Fruit fly (Drosophila melanogaster) whole organism, embryonic: Measurements from ENCODE around the gene Strip.

Experiments
- Atf3 ChIP-seq: fragments of 200-800 bp; sonication (Bioruptor generic); optimal IDR thresholded peaks from 3 replicates; lab custom pipeline; 2016; ENCODE audit warnings: missing biosample characterization, missing genetic modification characterization
- Blimp-1 ChIP-seq: fragments of 200-800 bp; sonication (Bioruptor generic); optimal IDR thresholded peaks from 3 replicates; lab custom pipeline; 2018; ENCODE audit warnings: missing biosample characterization, missing genetic modification characterization, mild to moderate bottlenecking, moderate library complexity, missing genetic modification reagents
- CG10209 ChIP-seq: fragments of 200-800 bp; sonication (Bioruptor generic); optimal IDR thresholded peaks from 3 replicates; lab custom pipeline; 2017; ENCODE audit warnings: missing biosample characterization, mild to moderate bottlenecking, missing genetic modification characterization, missing genetic modification reagents
- CG10543 ChIP-seq: fragments of 200-800 bp; sonication (Bioruptor generic); optimal IDR thresholded peaks from 3 replicates; lab custom pipeline; 2017; ENCODE audit warnings: missing biosample characterization, mild to moderate bottlenecking, missing genetic modification characterization, moderate library complexity
- CG10565 ChIP-seq: fragments of 200-800 bp; sonication (Bioruptor generic); optimal IDR thresholded peaks from 3 replicates; lab custom pipeline; 2016; ENCODE audit warnings: missing biosample characterization, mild to moderate bottlenecking, missing genetic modification characterization
- CG11085 ChIP-seq: fragments of 200-800 bp; sonication (Bioruptor generic); IDR thresholded peaks from 2 replicates; pipeline ENCODE4 v1.3.6; 2022; ENCODE audit warnings: missing biosample characterization, missing genetic modification characterization
- CG11247 ChIP-seq: fragments of 200-800 bp; sonication (Bioruptor generic); IDR thresholded peaks from 2 replicates; pipeline ENCODE4 v1.3.6; 2022; ENCODE audit warnings: missing biosample characterization, missing genetic modification characterization
- CG11695 ChIP-seq: fragments of 200-800 bp; sonication (Bioruptor generic); IDR thresholded peaks from 3 replicates; pipeline ENCODE4 v1.3.6; 2022; ENCODE audit warnings: missing biosample characterization, missing genetic modification characterization
- CG12071 ChIP-seq: fragments of 200-800 bp; sonication (Bioruptor generic); optimal IDR thresholded peaks from 3 replicates; lab custom pipeline; 2018; ENCODE audit warnings: missing biosample characterization, mild to moderate bottlenecking, missing genetic modification characterization
- CG12104 ChIP-seq: fragments of 200-800 bp; sonication (Bioruptor generic); optimal IDR thresholded peaks from 3 replicates; lab custom pipeline; 2016; ENCODE audit warnings: missing biosample characterization, missing genetic modification characterization
- CG14050 ChIP-seq: fragments of 200-800 bp; sonication (Bioruptor generic); IDR thresholded peaks from 3 replicates; pipeline ENCODE4 v1.3.6; 2022; ENCODE audit warnings: missing biosample characterization, missing genetic modification characterization
- CG1602 ChIP-seq: fragments of 200-800 bp; sonication (Bioruptor generic); optimal IDR thresholded peaks from 3 replicates; lab custom pipeline; 2016; ENCODE audit warnings: missing biosample characterization, missing genetic modification characterization
- CG16779 ChIP-seq: fragments of 200-800 bp; sonication (Bioruptor generic); IDR thresholded peaks from 2 replicates; pipeline ENCODE4 v1.3.6; 2022; ENCODE audit warnings: missing biosample characterization, missing genetic modification characterization
- CG1792 ChIP-seq: fragments of 200-800 bp; sonication (Bioruptor generic); optimal IDR thresholded peaks from 2 replicates; lab custom pipeline; 2016; ENCODE audit warnings: missing biosample characterization, missing genetic modification characterization
- CG30431 ChIP-seq: fragments of 200-800 bp; sonication (Bioruptor generic); optimal IDR thresholded peaks from 2 replicates; lab custom pipeline; 2017; ENCODE audit warnings: missing biosample characterization, missing genetic modification characterization
- CG34376 ChIP-seq: fragments of 200-800 bp; sonication (Bioruptor generic); optimal IDR thresholded peaks from 2 replicates; lab custom pipeline; 2018; ENCODE audit warnings: missing biosample characterization, mild to moderate bottlenecking, missing genetic modification characterization
- CG5953 ChIP-seq: fragments of 200-800 bp; sonication (Bioruptor generic); IDR thresholded peaks from 2 replicates; pipeline ENCODE4 v1.3.6; 2022; ENCODE audit warnings: missing biosample characterization, missing genetic modification characterization
- CG6272 ChIP-seq: fragments of 200-800 bp; sonication (Bioruptor generic); IDR thresholded peaks from 2 replicates; pipeline ENCODE4 v1.3.6; 2022; ENCODE audit warnings: missing biosample characterization, missing genetic modification characterization
- CG7271 ChIP-seq: fragments of 200-800 bp; sonication (Bioruptor generic); optimal IDR thresholded peaks from 2 replicates; lab custom pipeline; 2018; ENCODE audit warnings: missing biosample characterization, mild to moderate bottlenecking, missing genetic modification characterization, moderate library complexity
- CG8765 ChIP-seq: fragments of 200-800 bp; sonication (Bioruptor generic); IDR thresholded peaks from 2 replicates; pipeline ENCODE4 v1.3.6; 2022; ENCODE audit warnings: missing biosample characterization, missing genetic modification characterization
- CHES-1-like ChIP-seq: fragments of 200-800 bp; sonication (Bioruptor generic); optimal IDR thresholded peaks from 2 replicates; lab custom pipeline; 2016; ENCODE audit warnings: missing biosample characterization, missing genetic modification characterization
- Camta ChIP-seq: fragments of 200-800 bp; sonication (Bioruptor generic); optimal IDR thresholded peaks from 2 replicates; lab custom pipeline; 2016; ENCODE audit warnings: missing biosample characterization, missing genetic modification characterization
- Chrac-16 ChIP-seq: fragments of 200-800 bp; sonication (Bioruptor generic); optimal IDR thresholded peaks from 3 replicates; lab custom pipeline; 2016; ENCODE audit warnings: missing biosample characterization, missing genetic modification characterization
- CoRest ChIP-seq: fragments of 200-800 bp; sonication (Bioruptor generic); optimal IDR thresholded peaks from 3 replicates; lab custom pipeline; 2018; ENCODE audit warnings: missing biosample characterization, mild to moderate bottlenecking, missing genetic modification characterization, moderate library complexity
- Dfd ChIP-seq, 2 experiments: fragments of >200 bp; optimal IDR thresholded peaks; 2 replicates each; lab custom pipeline; 2017; ENCODE audit warnings: missing biosample characterization in 2 of 2, missing genetic modification characterization in 2 of 2
- E2f2 ChIP-seq: fragments of 200-800 bp; sonication (Bioruptor generic); IDR thresholded peaks from 2 replicates; pipeline ENCODE4 v1.3.6; 2022; ENCODE audit warnings: missing biosample characterization, missing genetic modification characterization
- ERR ChIP-seq: fragments of 200-800 bp; sonication (Bioruptor generic); optimal IDR thresholded peaks from 2 replicates; lab custom pipeline; 2016; ENCODE audit warnings: missing biosample characterization, missing genetic modification characterization
- HHEX ChIP-seq: fragments of 200-800 bp; sonication (Bioruptor generic); optimal IDR thresholded peaks from 3 replicates; lab custom pipeline; 2017; ENCODE audit warnings: missing biosample characterization, mild to moderate bottlenecking, missing genetic modification characterization, missing genetic modification reagents
- Hmx ChIP-seq: fragments of 200-800 bp; sonication (Bioruptor generic); optimal IDR thresholded peaks from 2 replicates; lab custom pipeline; 2016; ENCODE audit warnings: missing biosample characterization, missing genetic modification characterization
- Jarid2 ChIP-seq: fragments of 200-800 bp; sonication (Bioruptor generic); optimal IDR thresholded peaks from 3 replicates; lab custom pipeline; 2017; ENCODE audit warnings: mild to moderate bottlenecking, missing biosample characterization, missing genetic modification reagents, missing genetic modification characterization
- Mrtf ChIP-seq: fragments of 200-800 bp; sonication (Bioruptor generic); IDR thresholded peaks from 3 replicates; pipeline ENCODE4 v1.3.6; 2022; ENCODE audit warnings: missing biosample characterization, missing genetic modification characterization
- Myb ChIP-seq: fragments of 200-800 bp; sonication (Bioruptor generic); optimal IDR thresholded peaks from 2 replicates; lab custom pipeline; 2016; ENCODE audit warnings: missing biosample characterization, missing genetic modification characterization
- NFAT ChIP-seq: fragments of 200-800 bp; sonication (Bioruptor generic); IDR thresholded peaks from 2 replicates; pipeline ENCODE4 v1.3.6; 2022; ENCODE audit warnings: missing biosample characterization, missing genetic modification characterization
- Oaz ChIP-seq: fragments of 200-800 bp; sonication (Bioruptor generic); IDR thresholded peaks from 2 replicates; pipeline ENCODE4 v1.3.6; 2022; ENCODE audit warnings: missing biosample characterization, missing genetic modification characterization
- Six4 ChIP-seq: fragments of 200-800 bp; sonication (Bioruptor generic); optimal IDR thresholded peaks from 2 replicates; lab custom pipeline; 2016; ENCODE audit warnings: missing biosample characterization, missing genetic modification characterization
- Tbp ChIP-seq: fragments of >200 bp; optimal IDR thresholded peaks from 2 replicates; lab custom pipeline; 2018; ENCODE audit warnings: missing biosample characterization, missing genetic modification characterization
- crol ChIP-seq: fragments of 200-800 bp; sonication (Bioruptor generic); IDR thresholded peaks from 2 replicates; pipeline ENCODE4 v1.3.6; 2022; ENCODE audit warnings: missing biosample characterization, missing genetic modification characterization
- dpn ChIP-seq, 2 experiments: fragments of 200-800 bp; sonication (Bioruptor generic); optimal IDR thresholded peaks; 3 replicates each; lab custom pipeline; 2016; ENCODE audit warnings: missing biosample characterization in 2 of 2, missing genetic modification characterization in 2 of 2
- fru ChIP-seq: fragments of >200 bp; optimal IDR thresholded peaks from 2 replicates; lab custom pipeline; 2017
- gsb-n ChIP-seq: fragments of 200-800 bp; sonication (Bioruptor generic); optimal IDR thresholded peaks from 3 replicates; lab custom pipeline; 2018; ENCODE audit warnings: missing biosample characterization, mild to moderate bottlenecking, missing genetic modification characterization
- hbn ChIP-seq: fragments of 200-800 bp; sonication (Bioruptor generic); IDR thresholded peaks from 2 replicates; pipeline ENCODE4 v1.3.6; 2022; ENCODE audit warnings: missing biosample characterization, missing genetic modification characterization; ENCODE audit not compliant: partially characterized antibody
- lmd ChIP-seq: fragments of 200-800 bp; sonication (Bioruptor generic); IDR thresholded peaks from 2 replicates; pipeline ENCODE4 v1.3.6; 2022; ENCODE audit warnings: missing biosample characterization, missing genetic modification characterization
- mirr ChIP-seq: fragments of 200-800 bp; sonication (Bioruptor generic); optimal IDR thresholded peaks from 3 replicates; lab custom pipeline; 2018; ENCODE audit warnings: missing biosample characterization, mild to moderate bottlenecking, missing genetic modification characterization
- nerfin-1 ChIP-seq: fragments of 200-800 bp; sonication (Bioruptor generic); optimal IDR thresholded peaks from 3 replicates; lab custom pipeline; 2019; ENCODE audit warnings: missing biosample characterization, mild to moderate bottlenecking, missing genetic modification characterization, moderate library complexity
- nom ChIP-seq: fragments of 200-800 bp; sonication (Bioruptor generic); optimal IDR thresholded peaks from 2 replicates; lab custom pipeline; 2017; ENCODE audit warnings: missing biosample characterization, missing genetic modification characterization, mild to moderate bottlenecking, moderate library complexity, missing genetic modification reagents
- peb ChIP-seq: fragments of 200-800 bp; sonication (Bioruptor generic); IDR thresholded peaks from 2 replicates; pipeline ENCODE4 v1.3.6; 2022; ENCODE audit warnings: missing biosample characterization, missing genetic modification characterization
- pum ChIP-seq: fragments of 200-800 bp; sonication (Bioruptor generic); optimal IDR thresholded peaks from 2 replicates; lab custom pipeline; 2016; ENCODE audit warnings: missing biosample characterization, missing genetic modification characterization
- row ChIP-seq: fragments of 200-800 bp; sonication (Bioruptor generic); IDR thresholded peaks from 3 replicates; pipeline ENCODE4 v1.3.6; 2022; ENCODE audit warnings: missing biosample characterization, missing genetic modification characterization
- run ChIP-seq: fragments of 200-800 bp; sonication (Bioruptor generic); optimal IDR thresholded peaks from 3 replicates; lab custom pipeline; 2018; ENCODE audit warnings: missing biosample characterization, mild to moderate bottlenecking, missing genetic modification characterization
- sd ChIP-seq: fragments of 200-800 bp; sonication (Bioruptor generic); optimal IDR thresholded peaks from 3 replicates; lab custom pipeline; 2018; ENCODE audit warnings: missing biosample characterization, mild to moderate bottlenecking, missing genetic modification characterization, moderate library complexity
- sima ChIP-seq: fragments of 200-800 bp; sonication (Bioruptor generic); optimal IDR thresholded peaks from 2 replicates; lab custom pipeline; 2016; ENCODE audit warnings: missing biosample characterization, missing genetic modification characterization
- stc ChIP-seq: fragments of 200-800 bp; sonication (Bioruptor generic); IDR thresholded peaks from 2 replicates; pipeline ENCODE4 v1.3.6; 2022; ENCODE audit warnings: missing biosample characterization, missing genetic modification characterization
- yki ChIP-seq: fragments of >200 bp; optimal IDR thresholded peaks from 3 replicates; lab custom pipeline; 2018
- zfh2 ChIP-seq: fragments of 200-800 bp; sonication (Bioruptor generic); optimal IDR thresholded peaks from 2 replicates; lab custom pipeline; 2016; ENCODE audit warnings: missing biosample characterization, missing genetic modification characterization

Gene Strip

DNA sequence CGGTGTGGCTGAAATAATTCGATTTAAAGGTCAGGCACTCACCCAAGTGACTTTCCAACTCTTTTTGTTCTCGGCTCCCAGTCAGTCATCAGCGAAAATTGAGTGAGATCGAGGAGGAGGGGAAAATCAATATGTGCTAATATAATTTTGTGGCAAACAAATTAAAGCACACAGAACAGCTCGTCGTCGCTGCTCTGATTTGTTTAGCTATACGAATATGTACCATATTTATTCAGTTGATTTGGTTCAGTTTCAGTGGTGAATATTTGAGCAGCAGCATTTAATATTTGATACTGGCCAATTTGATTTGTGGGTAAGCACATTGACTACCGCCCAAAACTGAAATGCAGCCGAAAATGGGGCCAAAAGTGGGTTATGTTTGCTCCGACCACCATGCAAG lies 23.2 kb downstream of the Strip start (continued):
- TF ChIP-seq Camta, result peak; percentile 26
- TF ChIP-seq pum (GFP tag; lab: Kevin White, UChicago), result no peak
- TF ChIP-seq Hmx (GFP tag; lab: Kevin White, UChicago), result no peak
- TF ChIP-seq CG10565, result no peak
- TF ChIP-seq CG16779 (GFP tag; lab: Robert Waterston, UW), result no peak
- no peak for TF ChIP-seq Chrac-16
- TF ChIP-seq run (tag; lab: Kevin White, UChicago), result no peak
- TF ChIP-seq E2f2 (GFP tag; lab: Robert Waterston, UW), result no peak
- TF ChIP-seq CG10543, result no peak
- TF ChIP-seq CG8765 (GFP tag; lab: Robert Waterston, UW), result no peak
- no peak for TF ChIP-seq Dfd (GFP tag; optimal IDR thresholded peaks at IDR 0.05; lab: Kevin White, UChicago)
- TF ChIP-seq Atf3 (GFP tag; lab: Kevin White, UChicago), result no peak
- TF ChIP-seq lmd (GFP tag; lab: Robert Waterston, UW), result no peak
- no peak for TF ChIP-seq NFAT (GFP tag; lab: Robert Waterston, UW)
- TF ChIP-seq CG14050 (GFP tag; lab: Robert Waterston, UW), result no peak
- TF ChIP-seq yki, result no peak
- peak; percentile 15 for TF ChIP-seq CG30431 (GFP tag; lab: Kevin White, UChicago)
- no peak for TF ChIP-seq row (GFP tag; lab: Robert Waterston, UW)
- TF ChIP-seq nerfin-1, result no peak
- no peak for TF ChIP-seq hbn (GFP tag; lab: Robert Waterston, UW)
- TF ChIP-seq CG10209 (GFP tag; lab: Kevin White, UChicago), result peak; percentile 74
- no peak for TF ChIP-seq CG5953 (GFP tag; lab: Robert Waterston, UW)
- TF ChIP-seq CoRest (tag; lab: Kevin White, UChicago), result peak; percentile 19
- no peak for TF ChIP-seq CG6272 (GFP tag; lab: Robert Waterston, UW)
- no peak for TF ChIP-seq Mrtf (GFP tag; lab: Robert Waterston, UW)
- no peak for TF ChIP-seq CG7271
- peak; percentile 19 for TF ChIP-seq CHES-1-like (GFP tag; lab: Kevin White, UChicago)
- TF ChIP-seq Jarid2 (GFP tag; lab: Kevin White, UChicago), result peak; percentile 25
- no peak for TF ChIP-seq Myb (GFP tag; lab: Kevin White, UChicago)
- TF ChIP-seq Blimp-1 (GFP tag; lab: Kevin White, UChicago), result peak; percentile 68
- TF ChIP-seq ERR (GFP tag; lab: Kevin White, UChicago), result peak; percentile 6
- TF ChIP-seq Oaz (GFP tag; lab: Robert Waterston, UW), result no peak
- no peak for TF ChIP-seq fru (lab: Kevin White, UChicago)
- no peak for TF ChIP-seq CG11085
- TF ChIP-seq CG12071, result peak; percentile 58
- TF ChIP-seq nom, result no peak
- TF ChIP-seq dpn (GFP tag; optimal IDR thresholded peaks at IDR 0.05; lab: Kevin White, UChicago), result peak; percentile 14 to 46
- no peak for TF ChIP-seq mirr (GFP tag; lab: Kevin White, UChicago)
- TF ChIP-seq HHEX (GFP tag; lab: Kevin White, UChicago), result peak; percentile 56
- TF ChIP-seq sima, result no peak
- TF ChIP-seq CG11247 (GFP tag; lab: Robert Waterston, UW), result no peak
- peak; percentile 30 for TF ChIP-seq gsb-n (tag; lab: Kevin White, UChicago)
- TF ChIP-seq sd (tag; lab: Kevin White, UChicago), result no peak
- no peak for TF ChIP-seq peb (GFP tag; lab: Robert Waterston, UW)
- peak; percentile 3 for TF ChIP-seq CG12104
- peak; percentile 58 for TF ChIP-seq CG1792
- TF ChIP-seq zfh2 (GFP tag; lab: Kevin White, UChicago), result no peak
- TF ChIP-seq crol, result no peak
- TF ChIP-seq Six4 (GFP tag; lab: Kevin White, UChicago), result no peak
- no peak for TF ChIP-seq Tbp (GFP tag; lab: Kevin White, UChicago)
- TF ChIP-seq CG34376 (GFP tag; lab: Kevin White, UChicago), result no peak
- TF ChIP-seq CG1602 (GFP tag; lab: Kevin White, UChicago), result no peak
- TF ChIP-seq stc (GFP tag; lab: Robert Waterston, UW), result no peak
- TF ChIP-seq CG11695, result 0 out of 3 replicates have a peak, but pooled peaks have one; percentile 11
